Comparison of ENCODE assay signal across 3 worm cellular contexts in genomic region chrX:8424286-8424685, ce11.
TF ChIP-seq lines count a peak whose summit lies in the region.

No protein-coding gene starts in this region.

TF ChIP-seq in whole organism, L1 larva, 84 proteins besides CTCF, POLR2A, EP300 and RAD21:
- TF ChIP-seq nhr-85 (tag; lab: Kevin White, UChicago), result peak; percentile 42
- TF ChIP-seq nhr-19 (GFP tag; conservative IDR thresholded peaks at IDR 0.05; lab: Robert Waterston, UW), result no peak
- no peak for TF ChIP-seq ztf-11 (tag; optimal IDR thresholded peaks at IDR 0.05; lab: Kevin White, UChicago)
- peak; percentile 77 for TF ChIP-seq blmp-1 (tag; optimal IDR thresholded peaks at IDR 0.05; lab: Kevin White, UChicago)
- TF ChIP-seq hlh-17 (GFP tag; optimal IDR thresholded peaks at IDR 0.05; lab: Kevin White, UChicago; ENCODE audit: borderline replicate concordance), result no peak

TF ChIP-seq in whole organism, L3 larva, 47 proteins besides CTCF, POLR2A, EP300 and RAD21:
- TF ChIP-seq unc-39 (tag; optimal IDR thresholded peaks at IDR 0.05; lab: Kevin White, UChicago) (no peak), elt-2 (tag; optimal IDR thresholded peaks at IDR 0.05; lab: Kevin White, UChicago) (no peak), ceh-16 (tag; optimal IDR thresholded peaks at IDR 0.05; lab: Kevin White, UChicago) (no peak), nhr-25 (tag; optimal IDR thresholded peaks at IDR 0.05; lab: Kevin White, UChicago) (peak; percentile 4), lsy-12 (tag; optimal IDR thresholded peaks at IDR 0.05; lab: Kevin White, UChicago) (no peak), ztf-11 (tag; optimal IDR thresholded peaks at IDR 0.05; lab: Kevin White, UChicago) (no peak), pha-4 (tag; optimal IDR thresholded peaks at IDR 0.05; lab: Kevin White, UChicago) (peak; percentile 4), tbx-2 (tag; optimal IDR thresholded peaks at IDR 0.05; lab: Kevin White, UChicago) (no peak), R02D3.7 (tag; optimal IDR thresholded peaks at IDR 0.05; lab: Kevin White, UChicago) (no peak), lin-39 (tag; optimal IDR thresholded peaks at IDR 0.05; lab: Kevin White, UChicago) (no peak), nhr-43 (tag; optimal IDR thresholded peaks at IDR 0.05; lab: Kevin White, UChicago; ENCODE audit: poor library complexity, severe bottlenecking) (no peak), skn-1 (tag; optimal IDR thresholded peaks at IDR 0.05; lab: Kevin White, UChicago) (no peak), nhr-237 (tag; optimal IDR thresholded peaks at IDR 0.05; lab: Kevin White, UChicago) (no peak), ama-1 (optimal IDR thresholded peaks at IDR 0.05; lab: Kevin White, UChicago) (no peak)

TF ChIP-seq in whole organism, L4 larva, 104 proteins besides CTCF, POLR2A, EP300 and RAD21:
- peak; percentile 4 for TF ChIP-seq nhr-28 (tag; optimal IDR thresholded peaks at IDR 0.05; lab: Kevin White, UChicago)
- TF ChIP-seq nhr-25 (tag; optimal IDR thresholded peaks at IDR 0.05; lab: Kevin White, UChicago; ENCODE audit: borderline replicate concordance, insufficient read depth), result peak; percentile 52
- TF ChIP-seq nhr-111 (GFP tag; optimal IDR thresholded peaks at IDR 0.05; lab: Kevin White, UChicago), result no peak
TF ChIP-seq in whole organism, L4 larva: peak in this region for 2.

Comparison
In these comparisons a context has a peak if more than half of its experiments do, and no peak if none do; other contexts are left out.
1. Of the 29 proteins assayed by ChIP-seq in both whole organism, L4 larva and whole organism, L1 larva: peak only in whole organism, L4 larva: nhr-28; only in whole organism, L1 larva: none; in both: none; in neither: 28.